Fruit fly (Drosophila melanogaster) whole organism, embryonic: Measurements from ENCODE around the gene Cerk.
A peak's percentile ranks its signal among the peaks of the same experiment; 100 is the strongest.

Experiments used
- CG10654 ChIP-seq: fragments of 200-800 bp; sonication (Bioruptor generic); optimal IDR thresholded peaks from 2 replicates; lab custom pipeline; 2016; ENCODE audit warnings: missing biosample characterization, missing genetic modification characterization
- CG11093 ChIP-seq: fragments of 200-800 bp; sonication (Bioruptor generic); IDR thresholded peaks from 3 replicates; pipeline ENCODE4 v1.3.6; 2022; ENCODE audit warnings: missing biosample characterization, missing genetic modification characterization
- CG11247 ChIP-seq: fragments of 200-800 bp; sonication (Bioruptor generic); IDR thresholded peaks from 2 replicates; pipeline ENCODE4 v1.3.6; 2022; ENCODE audit warnings: missing biosample characterization, missing genetic modification characterization
- CG12299 ChIP-seq: fragments of 200-800 bp; sonication (Bioruptor generic); optimal IDR thresholded peaks from 2 replicates; lab custom pipeline; 2018; ENCODE audit warnings: missing biosample characterization, mild to moderate bottlenecking, missing genetic modification characterization
- CG12391 ChIP-seq: fragments of 200-800 bp; sonication (Bioruptor generic); optimal IDR thresholded peaks from 3 replicates; lab custom pipeline; 2018; ENCODE audit warnings: missing biosample characterization, mild to moderate bottlenecking, missing genetic modification characterization, moderate library complexity
- CG12769 ChIP-seq: fragments of 200-800 bp; sonication (Bioruptor generic); optimal IDR thresholded peaks from 2 replicates; lab custom pipeline; 2019; ENCODE audit warnings: missing biosample characterization, mild to moderate bottlenecking, missing genetic modification characterization, moderate library complexity
- CG13424 ChIP-seq: fragments of 200-800 bp; sonication (Bioruptor generic); optimal IDR thresholded peaks from 2 replicates; lab custom pipeline; 2019; ENCODE audit warnings: missing biosample characterization, mild to moderate bottlenecking, missing genetic modification characterization, moderate library complexity
- CG14014 ChIP-seq: fragments of 200-800 bp; sonication (Bioruptor generic); IDR thresholded peaks from 2 replicates; pipeline ENCODE4 v1.3.6; 2022; ENCODE audit warnings: missing biosample characterization, missing genetic modification characterization
- CG16863 ChIP-seq: fragments of 200-800 bp; sonication (Bioruptor generic); optimal IDR thresholded peaks from 3 replicates; lab custom pipeline; 2016; ENCODE audit warnings: missing biosample characterization, missing genetic modification characterization
- CG17912 ChIP-seq: fragments of 200-800 bp; sonication (Bioruptor generic); optimal IDR thresholded peaks from 2 replicates; lab custom pipeline; 2018; ENCODE audit warnings: missing biosample characterization, mild to moderate bottlenecking, missing genetic modification characterization
- CG18599 ChIP-seq: fragments of 200-800 bp; sonication (Bioruptor generic); optimal IDR thresholded peaks from 3 replicates; lab custom pipeline; 2017; ENCODE audit warnings: missing biosample characterization, missing genetic modification characterization, mild to moderate bottlenecking, moderate library complexity, missing genetic modification reagents
- CG18764 ChIP-seq: fragments of 200-800 bp; sonication (Bioruptor generic); optimal IDR thresholded peaks from 3 replicates; lab custom pipeline; 2016; ENCODE audit warnings: missing biosample characterization, missing genetic modification characterization
- CG2712 ChIP-seq: fragments of 200-800 bp; optimal IDR thresholded peaks from 3 replicates; lab custom pipeline; 2019; ENCODE audit warnings: missing biosample characterization, mild to moderate bottlenecking, missing genetic modification characterization, moderate library complexity
- CG30403 ChIP-seq: fragments of 200-800 bp; sonication (Bioruptor generic); optimal IDR thresholded peaks from 3 replicates; lab custom pipeline; 2016; ENCODE audit warnings: missing biosample characterization, missing genetic modification characterization
- CG3281 ChIP-seq: fragments of 200-800 bp; sonication (Bioruptor generic); optimal IDR thresholded peaks from 3 replicates; lab custom pipeline; 2017; ENCODE audit warnings: missing biosample characterization, mild to moderate bottlenecking, missing genetic modification characterization
- CG3407 ChIP-seq: fragments of 200-800 bp; sonication (Bioruptor generic); optimal IDR thresholded peaks from 2 replicates; lab custom pipeline; 2018; ENCODE audit warnings: missing biosample characterization, mild to moderate bottlenecking, missing genetic modification characterization
- CG34224 ChIP-seq: fragments of 200-800 bp; sonication (Bioruptor generic); IDR thresholded peaks from 3 replicates; pipeline ENCODE4 v1.3.6; 2022; ENCODE audit warnings: missing biosample characterization, missing genetic modification characterization; ENCODE audit not compliant: partially characterized antibody
- CG34376 ChIP-seq: fragments of 200-800 bp; sonication (Bioruptor generic); optimal IDR thresholded peaks from 2 replicates; lab custom pipeline; 2018; ENCODE audit warnings: missing biosample characterization, mild to moderate bottlenecking, missing genetic modification characterization
- CG4360 ChIP-seq: fragments of 200-800 bp; sonication (Bioruptor generic); IDR thresholded peaks from 2 replicates; pipeline ENCODE4 v1.3.6; 2022; ENCODE audit warnings: missing biosample characterization, missing genetic modification characterization
- CG8089 ChIP-seq: fragments of 200-800 bp; sonication (Bioruptor generic); optimal IDR thresholded peaks from 3 replicates; lab custom pipeline; 2016; ENCODE audit warnings: missing biosample characterization, missing genetic modification characterization
- CG8281 ChIP-seq: fragments of 200-800 bp; sonication (Bioruptor generic); optimal IDR thresholded peaks from 2 replicates; lab custom pipeline; 2018; ENCODE audit warnings: missing biosample characterization, mild to moderate bottlenecking, missing genetic modification characterization, moderate library complexity
- CG8359 ChIP-seq: fragments of 200-800 bp; sonication (Bioruptor generic); optimal IDR thresholded peaks from 2 replicates; lab custom pipeline; 2017; ENCODE audit warnings: missing biosample characterization, mild to moderate bottlenecking, missing genetic modification characterization, borderline replicate concordance
- E2f2 ChIP-seq: fragments of 200-800 bp; sonication (Bioruptor generic); IDR thresholded peaks from 2 replicates; pipeline ENCODE4 v1.3.6; 2022; ENCODE audit warnings: missing biosample characterization, missing genetic modification characterization
- Eip74EF ChIP-seq, 2 experiments: fragments of 200-800 bp in 1 of 2; fragments of >200 bp in 1 of 2; sonication (Bioruptor generic) in 1 of 2; optimal IDR thresholded peaks; 2 replicates each; lab custom pipeline; 2017 to 2019; ENCODE audit warnings: missing biosample characterization in 2 of 2, missing genetic modification characterization in 2 of 2, mild to moderate bottlenecking in 1 of 2, moderate library complexity in 1 of 2
- HHEX ChIP-seq: fragments of 200-800 bp; sonication (Bioruptor generic); optimal IDR thresholded peaks from 3 replicates; lab custom pipeline; 2017; ENCODE audit warnings: missing biosample characterization, mild to moderate bottlenecking, missing genetic modification characterization, missing genetic modification reagents
- HmgD ChIP-seq: fragments of 200-800 bp; sonication (Bioruptor generic); optimal IDR thresholded peaks from 3 replicates; lab custom pipeline; 2016; ENCODE audit warnings: missing biosample characterization, missing genetic modification characterization
- Hr78 ChIP-seq, 2 experiments: fragments of 200-800 bp in 1 of 2; fragments of >200 bp in 1 of 2; sonication (Bioruptor generic) in 1 of 2; optimal IDR thresholded peaks; 2 replicates each; lab custom pipeline; 2017 to 2019; ENCODE audit warnings: missing biosample characterization in 2 of 2, missing genetic modification characterization in 2 of 2, mild to moderate bottlenecking in 1 of 2, moderate library complexity in 1 of 2
- Med ChIP-seq: fragments of 200-800 bp; sonication (Bioruptor generic); peaks from one replicate; lab custom pipeline; 2016; ENCODE audit warnings: missing biosample characterization, missing genetic modification characterization, mild to moderate bottlenecking, inconsistent platforms, moderate library complexity
- Oli ChIP-seq: fragments of 200-800 bp; sonication (Bioruptor generic); optimal IDR thresholded peaks from 2 replicates; lab custom pipeline; 2018; ENCODE audit warnings: missing biosample characterization, mild to moderate bottlenecking, missing genetic modification characterization, moderate library complexity
- Poxn ChIP-seq: fragments of 200-800 bp; sonication (Bioruptor generic); IDR thresholded peaks from 2 replicates; pipeline ENCODE4 v1.3.6; 2022; ENCODE audit warnings: missing biosample characterization, missing genetic modification characterization
- TFAM ChIP-seq: fragments of 200-800 bp; sonication (Bioruptor generic); optimal IDR thresholded peaks from 2 replicates; lab custom pipeline; 2017; ENCODE audit warnings: missing biosample characterization, missing genetic modification characterization, inconsistent platforms
- al ChIP-seq: fragments of 200-800 bp; sonication (Bioruptor generic); IDR thresholded peaks from 2 replicates; pipeline ENCODE4 v1.3.6; 2022; ENCODE audit warnings: missing biosample characterization, missing genetic modification characterization
- ap ChIP-seq: fragments of 200-800 bp; sonication (Bioruptor generic); IDR thresholded peaks from 2 replicates; pipeline ENCODE4 v1.3.6; 2022; ENCODE audit warnings: missing biosample characterization, missing genetic modification characterization
- ato ChIP-seq: fragments of 200-800 bp; sonication (Bioruptor generic); IDR thresholded peaks from 2 replicates; pipeline ENCODE4 v1.3.6; 2022; ENCODE audit warnings: missing biosample characterization, missing genetic modification characterization; ENCODE audit not compliant: partially characterized antibody
- bab2 ChIP-seq: fragments of 200-800 bp; sonication (Bioruptor generic); optimal IDR thresholded peaks from 2 replicates; lab custom pipeline; 2016; ENCODE audit warnings: missing biosample characterization, missing genetic modification characterization
- bcd ChIP-seq: fragments of 200-800 bp; sonication (Bioruptor generic); optimal IDR thresholded peaks from 2 replicates; lab custom pipeline; 2017; ENCODE audit warnings: missing biosample characterization, mild to moderate bottlenecking, missing genetic modification characterization
- cas ChIP-seq: fragments of 200-800 bp; sonication (Bioruptor generic); IDR thresholded peaks from 2 replicates; pipeline ENCODE4 v1.3.6; 2022; ENCODE audit warnings: missing biosample characterization, missing genetic modification characterization
- chinmo ChIP-seq: fragments of 200-800 bp; sonication (Bioruptor generic); IDR thresholded peaks from 4 replicates; pipeline ENCODE4 v1.3.6; 2022; ENCODE audit warnings: missing biosample characterization, missing genetic modification characterization; ENCODE audit not compliant: partially characterized antibody
- crol ChIP-seq: fragments of 200-800 bp; sonication (Bioruptor generic); IDR thresholded peaks from 2 replicates; pipeline ENCODE4 v1.3.6; 2022; ENCODE audit warnings: missing biosample characterization, missing genetic modification characterization
- danr ChIP-seq: fragments of 200-800 bp; sonication (Bioruptor generic); IDR thresholded peaks from 2 replicates; pipeline ENCODE4 v1.3.6; 2022; ENCODE audit warnings: missing biosample characterization, missing genetic modification characterization
- gcm ChIP-seq: fragments of 200-800 bp; sonication (Bioruptor generic); optimal IDR thresholded peaks from 2 replicates; lab custom pipeline; 2019; ENCODE audit warnings: missing biosample characterization, mild to moderate bottlenecking, missing genetic modification characterization, moderate library complexity
- gem ChIP-seq: fragments of 200-800 bp; sonication (Bioruptor generic); optimal IDR thresholded peaks from 2 replicates; lab custom pipeline; 2019; ENCODE audit warnings: missing biosample characterization, mild to moderate bottlenecking, missing genetic modification characterization, moderate library complexity
- hbn ChIP-seq: fragments of 200-800 bp; sonication (Bioruptor generic); IDR thresholded peaks from 2 replicates; pipeline ENCODE4 v1.3.6; 2022; ENCODE audit warnings: missing biosample characterization, missing genetic modification characterization; ENCODE audit not compliant: partially characterized antibody
- inv ChIP-seq: fragments of 200-800 bp; sonication (Bioruptor generic); IDR thresholded peaks from 2 replicates; pipeline ENCODE4 v1.3.6; 2022; ENCODE audit warnings: missing biosample characterization, missing genetic modification characterization; ENCODE audit not compliant: partially characterized antibody
- lab ChIP-seq: fragments of 200-800 bp; sonication (Bioruptor generic); optimal IDR thresholded peaks from 3 replicates; lab custom pipeline; 2017; ENCODE audit warnings: missing biosample characterization, missing genetic modification characterization, mild to moderate bottlenecking, moderate library complexity, missing genetic modification reagents
- mld ChIP-seq: fragments of 200-800 bp; sonication (Bioruptor generic); IDR thresholded peaks from 3 replicates; pipeline ENCODE4 v1.3.6; 2022; ENCODE audit warnings: missing biosample characterization, missing genetic modification characterization; ENCODE audit not compliant: partially characterized antibody
- nom ChIP-seq: fragments of 200-800 bp; sonication (Bioruptor generic); optimal IDR thresholded peaks from 2 replicates; lab custom pipeline; 2017; ENCODE audit warnings: missing biosample characterization, missing genetic modification characterization, mild to moderate bottlenecking, moderate library complexity, missing genetic modification reagents
- salm ChIP-seq: fragments of 200-800 bp; sonication (Bioruptor generic); optimal IDR thresholded peaks from 2 replicates; lab custom pipeline; 2018; ENCODE audit warnings: missing biosample characterization, mild to moderate bottlenecking, missing genetic modification characterization
- toy ChIP-seq: fragments of 200-800 bp; sonication (Bioruptor generic); IDR thresholded peaks from 2 replicates; pipeline ENCODE4 v1.3.6; 2022; ENCODE audit warnings: missing biosample characterization, missing genetic modification characterization

Cerk gene

DNA sequence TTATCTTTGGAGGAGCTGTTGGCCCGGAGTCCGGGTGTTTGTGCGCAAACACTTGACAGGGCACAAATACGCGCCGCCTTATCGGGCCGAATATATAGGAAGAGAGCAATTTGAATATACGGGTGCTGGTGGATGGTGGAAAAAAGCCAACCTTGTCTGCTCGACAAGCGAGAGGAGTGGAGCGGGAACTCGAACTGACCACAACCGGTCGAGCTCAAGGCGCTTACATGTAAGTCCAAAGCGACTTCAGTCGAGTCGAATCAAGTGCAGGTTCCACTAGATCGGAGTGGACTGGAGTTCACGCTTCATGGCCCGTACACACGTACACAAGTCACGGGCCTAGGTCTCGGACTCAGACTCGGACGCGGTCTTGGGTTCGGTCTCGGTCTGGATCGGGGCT lies 52.2 kb downstream of the Cerk start:
- TF ChIP-seq CG14014 (GFP tag; lab: Robert Waterston, UW) (peak; percentile 9; the same call in 1 of the 2 replicates), CG2712 (no peak), hbn (GFP tag; lab: Robert Waterston, UW) (no peak), HmgD (no peak), danr (no peak), inv (GFP tag; lab: Robert Waterston, UW) (no peak), gem (tag; lab: Kevin White, UChicago) (no peak), CG3281 (GFP tag; lab: Kevin White, UChicago) (no peak), nom (GFP tag; lab: Kevin White, UChicago) (no peak), CG3407 (no peak), CG11093 (GFP tag; lab: Robert Waterston, UW) (no peak), mld (GFP tag; lab: Robert Waterston, UW) (0 out of 3 replicates have a peak, but pooled peaks have one; percentile 15), CG18599 (GFP tag; lab: Kevin White, UChicago) (no peak), Oli (tag; lab: Kevin White, UChicago) (no peak), Poxn (GFP tag; lab: Robert Waterston, UW) (no peak), ato (GFP tag; lab: Robert Waterston, UW) (no peak), CG17912 (GFP tag; lab: Kevin White, UChicago) (no peak), Hr78 (GFP tag; optimal IDR thresholded peaks at IDR 0.05; lab: Kevin White, UChicago) (peak in 1 of 2 experiments; percentile 16), Med (peak; percentile 60), gcm (GFP tag; lab: Kevin White, UChicago) (peak; percentile 3), bcd (GFP tag; lab: Kevin White, UChicago) (no peak), cas (GFP tag; lab: Robert Waterston, UW) (no peak), CG30403 (GFP tag; lab: Kevin White, UChicago) (no peak), CG16863 (no peak), CG12299 (tag; lab: Kevin White, UChicago) (no peak), ap (no peak), crol (0 out of 2 replicates have a peak, but pooled peaks have one; percentile 11), CG34376 (GFP tag; lab: Kevin White, UChicago) (no peak), HHEX (GFP tag; lab: Kevin White, UChicago) (no peak), chinmo (GFP tag; lab: Robert Waterston, UW) (0 out of 4 replicates have a peak, but pooled peaks have one; percentile 5), CG34224 (no peak), CG4360 (0 out of 2 replicates have a peak, but pooled peaks have one; percentile 8), CG12391 (tag; lab: Kevin White, UChicago) (no peak), CG18764 (GFP tag; lab: Kevin White, UChicago) (no peak), E2f2 (GFP tag; lab: Robert Waterston, UW) (no peak), CG8281 (no peak), Eip74EF (GFP tag; optimal IDR thresholded peaks at IDR 0.05; lab: Kevin White, UChicago) (no peak), CG8359 (GFP tag; lab: Kevin White, UChicago) (no peak), lab (GFP tag; lab: Kevin White, UChicago) (no peak), toy (GFP tag; lab: Robert Waterston, UW) (no peak), al (no peak), CG10654 (GFP tag; lab: Kevin White, UChicago) (no peak), CG11247 (GFP tag; lab: Robert Waterston, UW) (no peak), bab2 (GFP tag; lab: Kevin White, UChicago) (no peak), CG8089 (no peak), salm (tag; lab: Kevin White, UChicago) (no peak), CG13424 (tag; lab: Kevin White, UChicago) (no peak), CG12769 (tag; lab: Kevin White, UChicago) (peak; percentile 64), TFAM (GFP tag; lab: Kevin White, UChicago) (no peak)
